Worm (Caenorhabditis elegans): ENCODE results near the gene gly-1.
A peak's percentile ranks its signal among the peaks of the same experiment; 100 is the strongest.

- no peak for TF ChIP-seq lin-11 (tag; optimal IDR thresholded peaks at IDR 0.05)
- TF ChIP-seq pha-4 (tag; optimal IDR thresholded peaks at IDR 0.05): no peak
- no peak for TF ChIP-seq Y22D7AL.16 (tag; optimal IDR thresholded peaks at IDR 0.05)
- no peak for TF ChIP-seq elt-4 (tag; optimal IDR thresholded peaks at IDR 0.05)
- peak; percentile 33 for TF ChIP-seq elt-2 (tag; optimal IDR thresholded peaks at IDR 0.05)
- TF ChIP-seq gmeb-2 (tag; optimal IDR thresholded peaks at IDR 0.05): no peak
- peak; percentile 18 for TF ChIP-seq ceh-31 (tag; optimal IDR thresholded peaks at IDR 0.05)
- TF ChIP-seq fkh-10 (GFP tag; optimal IDR thresholded peaks at IDR 0.05): no peak
- no peak for TF ChIP-seq tbx-7 (tag; optimal IDR thresholded peaks at IDR 0.05)
- no peak for TF ChIP-seq ceh-9 (tag; optimal IDR thresholded peaks at IDR 0.05)
- TF ChIP-seq unc-86 (tag; optimal IDR thresholded peaks at IDR 0.05): no peak
Measured at ce11 chrII:10925804-10926570, 24.0 kb upstream of the gly-1 start, which contains the start of gene metr-1.

All from whole organism, late embryonic.